Worm (Caenorhabditis elegans): ENCODE measurements around the gene F11D11.6.

The F11D11.6 gene

ce11 chrV:18731579-18732041 lies 21.3 kb downstream of the F11D11.6 start, which contains the start of the genes asp-18 and scl-19:
TSS of gene asp-18 (minus strand) at chrV:18731679.
TSS of gene scl-19 (plus strand) at chrV:18731991.
- no peak for TF ChIP-seq nhr-12 (tag; optimal IDR thresholded peaks at IDR 0.05)
- no peak for TF ChIP-seq ztf-11 (tag; optimal IDR thresholded peaks at IDR 0.05)
- no peak for TF ChIP-seq ZK546.5 (tag; optimal IDR thresholded peaks at IDR 0.05)
- TF ChIP-seq R02D3.7 (tag; optimal IDR thresholded peaks at IDR 0.05): no peak
- TF ChIP-seq unc-39 (tag; optimal IDR thresholded peaks at IDR 0.05): no peak
- TF ChIP-seq aly-2 (tag; optimal IDR thresholded peaks at IDR 0.05): no peak
- TF ChIP-seq nfya-1 (tag; optimal IDR thresholded peaks at IDR 0.05; ENCODE audit: insufficient read depth): no peak
- TF ChIP-seq ceh-9 (tag; optimal IDR thresholded peaks at IDR 0.05): no peak
- no peak for TF ChIP-seq hmg-11 (tag; optimal IDR thresholded peaks at IDR 0.05)
- TF ChIP-seq daf-12 (tag; optimal IDR thresholded peaks at IDR 0.05): no peak
- TF ChIP-seq unc-62 (GFP tag; optimal IDR thresholded peaks at IDR 0.05): no peak

- no peak for TF ChIP-seq elt-1 (tag; optimal IDR thresholded peaks at IDR 0.05)
- no peak for TF ChIP-seq ztf-11 (tag; optimal IDR thresholded peaks at IDR 0.05)
- TF ChIP-seq unc-39 (tag; optimal IDR thresholded peaks at IDR 0.05): no peak
- no peak for TF ChIP-seq egl-5 (tag; optimal IDR thresholded peaks at IDR 0.05)
- no peak for TF ChIP-seq jun-1 (tag; optimal IDR thresholded peaks at IDR 0.05)
- TF ChIP-seq ztf-4 (tag; optimal IDR thresholded peaks at IDR 0.05): no peak
- TF ChIP-seq elt-2 (tag; optimal IDR thresholded peaks at IDR 0.05): no peak
- no peak for TF ChIP-seq ceh-28 (tag; optimal IDR thresholded peaks at IDR 0.05)
- no peak for TF ChIP-seq nhr-12 (tag; optimal IDR thresholded peaks at IDR 0.05)
- TF ChIP-seq snpc-4 (tag; optimal IDR thresholded peaks at IDR 0.05): no peak
- no peak for TF ChIP-seq lin-39 (tag; optimal IDR thresholded peaks at IDR 0.05)
- no peak for TF ChIP-seq skn-1 (tag; optimal IDR thresholded peaks at IDR 0.05)
- no peak for TF ChIP-seq nhr-237 (tag; optimal IDR thresholded peaks at IDR 0.05)
- no peak for TF ChIP-seq daf-12 (tag; optimal IDR thresholded peaks at IDR 0.05)
- no peak for TF ChIP-seq R02D3.7 (tag; optimal IDR thresholded peaks at IDR 0.05)
- TF ChIP-seq mdl-1 (tag; optimal IDR thresholded peaks at IDR 0.05): no peak
- no peak for TF ChIP-seq lin-15B (tag; optimal IDR thresholded peaks at IDR 0.05)
- no peak for TF ChIP-seq nhr-23 (tag; optimal IDR thresholded peaks at IDR 0.05)
- TF ChIP-seq elt-3 (tag; optimal IDR thresholded peaks at IDR 0.05): no peak
Observed at ce11 chrV:18729324-18729924, 23.5 kb downstream of the F11D11.6 start, which contains the start of gene asp-19. TSS of gene asp-19 (minus strand) at chrV:18729374.

ce11 chrV:18725858-18726257 lies 27.1 kb downstream of the F11D11.6 start:
- TF ChIP-seq ama-1 (optimal IDR thresholded peaks at IDR 0.05) (no peak), pha-4 (tag; optimal IDR thresholded peaks at IDR 0.05) (no peak), nhr-237 (tag; optimal IDR thresholded peaks at IDR 0.05) (no peak), mdl-1 (tag; optimal IDR thresholded peaks at IDR 0.05) (no peak), ceh-9 (tag; optimal IDR thresholded peaks at IDR 0.05) (no peak)

ce11 chrV:18724076-18724475 lies 28.9 kb downstream of the F11D11.6 start:
- no peak for TF ChIP-seq ceh-82 (tag; optimal IDR thresholded peaks at IDR 0.05)
- TF ChIP-seq ztf-11 (tag; optimal IDR thresholded peaks at IDR 0.05): no peak
- no peak for TF ChIP-seq skn-1 (tag; optimal IDR thresholded peaks at IDR 0.05)
- TF ChIP-seq snpc-4 (tag; optimal IDR thresholded peaks at IDR 0.05): no peak
- TF ChIP-seq lsy-12 (tag; optimal IDR thresholded peaks at IDR 0.05): no peak
- TF ChIP-seq elt-3 (tag; optimal IDR thresholded peaks at IDR 0.05): no peak
- TF ChIP-seq ceh-28 (tag; optimal IDR thresholded peaks at IDR 0.05): no peak
- TF ChIP-seq daf-12 (tag; optimal IDR thresholded peaks at IDR 0.05): no peak
- no peak for TF ChIP-seq unc-62 (GFP tag; optimal IDR thresholded peaks at IDR 0.05)
- no peak for TF ChIP-seq unc-39 (tag; optimal IDR thresholded peaks at IDR 0.05)
- TF ChIP-seq R02D3.7 (tag; optimal IDR thresholded peaks at IDR 0.05): no peak
- no peak for TF ChIP-seq egl-5 (tag; optimal IDR thresholded peaks at IDR 0.05)
- TF ChIP-seq egl-27 (tag; optimal IDR thresholded peaks at IDR 0.05): no peak
- no peak for TF ChIP-seq nhr-28 (tag; optimal IDR thresholded peaks at IDR 0.05)
- no peak for TF ChIP-seq ama-1 (optimal IDR thresholded peaks at IDR 0.05)
- no peak for TF ChIP-seq fkh-10 (GFP tag; optimal IDR thresholded peaks at IDR 0.05)
- no peak for TF ChIP-seq tbx-2 (tag; optimal IDR thresholded peaks at IDR 0.05)
- TF ChIP-seq ceh-16 (tag; optimal IDR thresholded peaks at IDR 0.05): no peak

ce11 chrV:18723604-18724003 lies 29.3 kb downstream of the F11D11.6 start:
- peak; percentile 86 for TF ChIP-seq nhr-23 (tag; optimal IDR thresholded peaks at IDR 0.05)
- peak; percentile 12 for TF ChIP-seq nhr-25 (tag; optimal IDR thresholded peaks at IDR 0.05)
- peak; percentile 98 for TF ChIP-seq egl-5 (tag; optimal IDR thresholded peaks at IDR 0.05)
- TF ChIP-seq nhr-12 (tag; optimal IDR thresholded peaks at IDR 0.05): no peak
- TF ChIP-seq R02D3.7 (tag; optimal IDR thresholded peaks at IDR 0.05): peak; percentile 72
- peak; percentile 81 for TF ChIP-seq snpc-4 (tag; optimal IDR thresholded peaks at IDR 0.05)
- no peak for TF ChIP-seq nhr-28 (tag; optimal IDR thresholded peaks at IDR 0.05)
- peak; percentile 63 for TF ChIP-seq jun-1 (tag; optimal IDR thresholded peaks at IDR 0.05)
- TF ChIP-seq ama-1 (optimal IDR thresholded peaks at IDR 0.05): peak; percentile 39
- TF ChIP-seq ceh-9 (tag; optimal IDR thresholded peaks at IDR 0.05): peak; percentile 13
- TF ChIP-seq ceh-28 (tag; optimal IDR thresholded peaks at IDR 0.05): peak; percentile 98
- TF ChIP-seq fkh-2 (tag; optimal IDR thresholded peaks at IDR 0.05): peak; percentile 57
- peak; percentile 59 for TF ChIP-seq lin-39 (tag; optimal IDR thresholded peaks at IDR 0.05)
- no peak for TF ChIP-seq mml-1 (tag; optimal IDR thresholded peaks at IDR 0.05)
- TF ChIP-seq nfya-1 (tag; optimal IDR thresholded peaks at IDR 0.05; ENCODE audit: insufficient read depth): peak; percentile 91
- no peak for TF ChIP-seq nhr-43 (tag; optimal IDR thresholded peaks at IDR 0.05; ENCODE audit: poor library complexity, severe bottlenecking)
- peak; percentile 98 for TF ChIP-seq pha-4 (tag; optimal IDR thresholded peaks at IDR 0.05)
- no peak for TF ChIP-seq daf-12 (tag; optimal IDR thresholded peaks at IDR 0.05)
- TF ChIP-seq elt-1 (tag; optimal IDR thresholded peaks at IDR 0.05): no peak
- no peak for TF ChIP-seq elt-3 (tag; optimal IDR thresholded peaks at IDR 0.05)
- no peak for TF ChIP-seq nhr-237 (tag; optimal IDR thresholded peaks at IDR 0.05)
- TF ChIP-seq lin-15B (tag; optimal IDR thresholded peaks at IDR 0.05): peak; percentile 54
- peak; percentile 55 for TF ChIP-seq fkh-10 (GFP tag; optimal IDR thresholded peaks at IDR 0.05)
- TF ChIP-seq tbx-2 (tag; optimal IDR thresholded peaks at IDR 0.05): no peak
- no peak for TF ChIP-seq egl-27 (tag; optimal IDR thresholded peaks at IDR 0.05)
- TF ChIP-seq fos-1 (tag; optimal IDR thresholded peaks at IDR 0.05): no peak

All from whole organism, L3 larva.